Fruit fly (Drosophila melanogaster) whole organism, embryonic: ENCODE results near the gene NijB.

ENCODE experiments used
- Asciz ChIP-seq: fragments of 200-800 bp; sonication (Bioruptor generic); optimal IDR thresholded peaks from 2 replicates; lab custom pipeline; 2017; ENCODE audit warnings: missing biosample characterization, mild to moderate bottlenecking, missing genetic modification characterization, missing genetic modification reagents
- Bdp1 ChIP-seq: fragments of 200-800 bp; sonication (Bioruptor generic); optimal IDR thresholded peaks from 3 replicates; lab custom pipeline; 2016; ENCODE audit warnings: missing biosample characterization, missing genetic modification characterization
- CG11093 ChIP-seq: fragments of 200-800 bp; sonication (Bioruptor generic); IDR thresholded peaks from 3 replicates; pipeline ENCODE4 v1.3.6; 2022; ENCODE audit warnings: missing biosample characterization, missing genetic modification characterization
- CG12236 ChIP-seq: fragments of 200-800 bp; sonication (Bioruptor generic); optimal IDR thresholded peaks from 2 replicates; lab custom pipeline; 2016; ENCODE audit warnings: missing biosample characterization, missing genetic modification characterization
- CG12391 ChIP-seq: fragments of 200-800 bp; sonication (Bioruptor generic); optimal IDR thresholded peaks from 3 replicates; lab custom pipeline; 2018; ENCODE audit warnings: missing biosample characterization, mild to moderate bottlenecking, missing genetic modification characterization, moderate library complexity
- CG13287 ChIP-seq: fragments of 200-800 bp; sonication (Bioruptor generic); IDR thresholded peaks from 2 replicates; pipeline ENCODE4 v1.3.6; 2022; ENCODE audit warnings: missing biosample characterization, missing genetic modification characterization; ENCODE audit not compliant: partially characterized antibody
- CG14050 ChIP-seq: fragments of 200-800 bp; sonication (Bioruptor generic); IDR thresholded peaks from 3 replicates; pipeline ENCODE4 v1.3.6; 2022; ENCODE audit warnings: missing biosample characterization, missing genetic modification characterization
- CG14667 ChIP-seq: fragments of 200-800 bp; sonication (Bioruptor generic); IDR thresholded peaks from 2 replicates; pipeline ENCODE4 v1.3.6; 2022; ENCODE audit warnings: missing biosample characterization, missing genetic modification characterization
- CG15011 ChIP-seq: fragments of 200-800 bp; sonication (Bioruptor generic); optimal IDR thresholded peaks from 3 replicates; lab custom pipeline; 2018; ENCODE audit warnings: missing biosample characterization, mild to moderate bottlenecking, missing genetic modification characterization
- CG15514 ChIP-seq: fragments of 200-800 bp; sonication (Bioruptor generic); optimal IDR thresholded peaks from 3 replicates; lab custom pipeline; 2017; ENCODE audit warnings: missing biosample characterization, missing genetic modification characterization, mild to moderate bottlenecking, moderate library complexity, missing genetic modification reagents
- CG1602 ChIP-seq: fragments of 200-800 bp; sonication (Bioruptor generic); optimal IDR thresholded peaks from 3 replicates; lab custom pipeline; 2016; ENCODE audit warnings: missing biosample characterization, missing genetic modification characterization
- CG16863 ChIP-seq: fragments of 200-800 bp; sonication (Bioruptor generic); optimal IDR thresholded peaks from 3 replicates; lab custom pipeline; 2016; ENCODE audit warnings: missing biosample characterization, missing genetic modification characterization
- CG18476 ChIP-seq: fragments of 200-800 bp; sonication (Bioruptor generic); optimal IDR thresholded peaks from 2 replicates; lab custom pipeline; 2016; ENCODE audit warnings: missing biosample characterization, mild to moderate bottlenecking, missing genetic modification characterization
- CG2889 ChIP-seq: fragments of 200-800 bp; sonication (Bioruptor generic); IDR thresholded peaks from 3 replicates; pipeline ENCODE4 v1.3.6; 2022; ENCODE audit warnings: missing biosample characterization, missing genetic modification characterization
- CG32532 ChIP-seq: fragments of 200-800 bp; sonication (Bioruptor generic); IDR thresholded peaks from 2 replicates; pipeline ENCODE4 v1.3.6; 2022; ENCODE audit warnings: missing biosample characterization, missing genetic modification characterization
- CG34376 ChIP-seq: fragments of 200-800 bp; sonication (Bioruptor generic); optimal IDR thresholded peaks from 2 replicates; lab custom pipeline; 2018; ENCODE audit warnings: missing biosample characterization, mild to moderate bottlenecking, missing genetic modification characterization
- CG3726 ChIP-seq: fragments of 200-800 bp; sonication (Bioruptor generic); IDR thresholded peaks from 3 replicates; pipeline ENCODE4, ENCODE4 v1.3.6; 2022; ENCODE audit warnings: missing biosample characterization, missing genetic modification characterization
- CG4360 ChIP-seq: fragments of 200-800 bp; sonication (Bioruptor generic); IDR thresholded peaks from 2 replicates; pipeline ENCODE4 v1.3.6; 2022; ENCODE audit warnings: missing biosample characterization, missing genetic modification characterization
- CG5953 ChIP-seq: fragments of 200-800 bp; sonication (Bioruptor generic); IDR thresholded peaks from 2 replicates; pipeline ENCODE4 v1.3.6; 2022; ENCODE audit warnings: missing biosample characterization, missing genetic modification characterization
- CG6654 ChIP-seq: fragments of 200-800 bp; sonication (Bioruptor generic); optimal IDR thresholded peaks from 2 replicates; lab custom pipeline; 2017; ENCODE audit warnings: missing biosample characterization, mild to moderate bottlenecking, missing genetic modification characterization
- CG7928 ChIP-seq: fragments of 200-800 bp; sonication (Bioruptor generic); optimal IDR thresholded peaks from 2 replicates; lab custom pipeline; 2017; ENCODE audit warnings: missing biosample characterization, mild to moderate bottlenecking, missing genetic modification characterization
- CTCF ChIP-seq: fragments of 200-800 bp; sonication (Bioruptor generic); optimal IDR thresholded peaks from 2 replicates; lab custom pipeline; 2017; ENCODE audit warnings: missing biosample characterization, mild to moderate bottlenecking, missing genetic modification characterization, moderate library complexity
- CrebB ChIP-seq: fragments of 200-800 bp; sonication (Bioruptor generic); optimal IDR thresholded peaks from 3 replicates; lab custom pipeline; 2018; ENCODE audit warnings: missing biosample characterization, mild to moderate bottlenecking, missing genetic modification characterization
- Deaf1 ChIP-seq: fragments of 200-800 bp; optimal IDR thresholded peaks from 3 replicates; lab custom pipeline; 2019; ENCODE audit warnings: missing biosample characterization, mild to moderate bottlenecking, missing genetic modification characterization, moderate library complexity
- Doc2 ChIP-seq: fragments of 200-800 bp; sonication (Bioruptor generic); IDR thresholded peaks from 2 replicates; pipeline ENCODE4 v1.3.6; 2022; ENCODE audit warnings: missing biosample characterization, missing genetic modification characterization
- Ets97D ChIP-seq: fragments of 200-800 bp; sonication (Bioruptor generic); optimal IDR thresholded peaks from 3 replicates; lab custom pipeline; 2016; ENCODE audit warnings: missing biosample characterization, missing genetic modification characterization
- Hand ChIP-seq: fragments of 200-800 bp; sonication (Bioruptor generic); optimal IDR thresholded peaks from 2 replicates; lab custom pipeline; 2017; ENCODE audit warnings: mild to moderate bottlenecking, missing biosample characterization, missing genetic modification reagents, missing genetic modification characterization
- Hmx ChIP-seq: fragments of 200-800 bp; sonication (Bioruptor generic); optimal IDR thresholded peaks from 2 replicates; lab custom pipeline; 2016; ENCODE audit warnings: missing biosample characterization, missing genetic modification characterization
- Hr39 ChIP-seq: fragments of >200 bp; optimal IDR thresholded peaks from 2 replicates; lab custom pipeline; 2017
- Lhr ChIP-seq: fragments of 200-800 bp; sonication (Bioruptor generic); optimal IDR thresholded peaks from 3 replicates; lab custom pipeline; 2017; ENCODE audit warnings: mild to moderate bottlenecking, missing biosample characterization, missing genetic modification reagents, missing genetic modification characterization
- MBD-R2 ChIP-seq: fragments of 200-800 bp; sonication (Bioruptor generic); IDR thresholded peaks from 2 replicates; pipeline ENCODE4 v1.3.6; 2022; ENCODE audit warnings: missing biosample characterization, missing genetic modification characterization
- Ptx1 ChIP-seq: fragments of 200-800 bp; sonication (Bioruptor generic); IDR thresholded peaks from 2 replicates; pipeline ENCODE4 v1.3.6; 2022; ENCODE audit warnings: missing biosample characterization, missing genetic modification characterization
- amos ChIP-seq: fragments of 200-800 bp; sonication (Bioruptor generic); IDR thresholded peaks from 2 replicates; pipeline ENCODE4 v1.3.6; 2022; ENCODE audit warnings: missing biosample characterization, missing genetic modification characterization; ENCODE audit not compliant: partially characterized antibody
- ap ChIP-seq: fragments of 200-800 bp; sonication (Bioruptor generic); IDR thresholded peaks from 2 replicates; pipeline ENCODE4 v1.3.6; 2022; ENCODE audit warnings: missing biosample characterization, missing genetic modification characterization
- az2 ChIP-seq: fragments of 200-800 bp; sonication (Bioruptor generic); optimal IDR thresholded peaks from 3 replicates; lab custom pipeline; 2016; ENCODE audit warnings: missing biosample characterization, missing genetic modification characterization
- btn ChIP-seq: fragments of 200-800 bp; sonication (Bioruptor generic); optimal IDR thresholded peaks from 2 replicates; lab custom pipeline; 2016; ENCODE audit warnings: missing biosample characterization, missing genetic modification characterization
- cg ChIP-seq: fragments of 200-800 bp; sonication (Bioruptor generic); optimal IDR thresholded peaks from 3 replicates; lab custom pipeline; 2019; ENCODE audit warnings: missing biosample characterization, mild to moderate bottlenecking, missing genetic modification characterization, moderate library complexity
- crp ChIP-seq, 2 experiments: fragments of 200-800 bp; sonication (Bioruptor generic); optimal IDR thresholded peaks; 2 replicates in 1 of 2; 3 replicates in 1 of 2; lab custom pipeline; 2017; ENCODE audit warnings: missing biosample characterization in 2 of 2, missing genetic modification characterization in 2 of 2, mild to moderate bottlenecking in 1 of 2, moderate library complexity in 1 of 2
- dan ChIP-seq: fragments of 200-800 bp; sonication (Bioruptor generic); IDR thresholded peaks from 2 replicates; pipeline ENCODE4 v1.3.6; 2022; ENCODE audit warnings: missing biosample characterization, missing genetic modification characterization
- hb ChIP-seq: fragments of 200-800 bp; sonication (Bioruptor generic); IDR thresholded peaks from 3 replicates; pipeline ENCODE4 v1.3.6; 2022; ENCODE audit warnings: missing biosample characterization, missing genetic modification characterization; ENCODE audit not compliant: partially characterized antibody
- lov ChIP-seq, 2 experiments: fragments of 200-800 bp in 1 of 2; fragments of >200 bp in 1 of 2; sonication (Bioruptor generic) in 1 of 2; IDR thresholded peaks in 1 of 2; optimal IDR thresholded peaks in 1 of 2; 2 replicates in 1 of 2; 3 replicates in 1 of 2; pipeline versions ENCODE4 v1.3.6 to Lab custom; 2017 to 2022; ENCODE audit warnings: missing biosample characterization in 1 of 2, missing genetic modification characterization in 1 of 2
- nau ChIP-seq: fragments of 200-800 bp; sonication (Bioruptor generic); optimal IDR thresholded peaks from 3 replicates; lab custom pipeline; 2017; ENCODE audit warnings: missing biosample characterization, mild to moderate bottlenecking, missing genetic modification characterization, missing genetic modification reagents
- nerfin-2 ChIP-seq: fragments of 200-800 bp; sonication (Bioruptor generic); IDR thresholded peaks from 2 replicates; pipeline ENCODE4 v1.3.6; 2022; ENCODE audit warnings: missing biosample characterization, missing genetic modification characterization; ENCODE audit not compliant: partially characterized antibody
- otp ChIP-seq: fragments of 200-800 bp; sonication (Bioruptor generic); IDR thresholded peaks from 3 replicates; pipeline ENCODE4, ENCODE4 v1.3.6; 2022; ENCODE audit warnings: missing biosample characterization, missing genetic modification characterization
- pan ChIP-seq, 4 experiments: fragments of >200 bp in 3 of 4; fragments of 200-800 bp in 1 of 4; sonication (Bioruptor generic) in 1 of 4; optimal IDR thresholded peaks in 3 of 4; IDR thresholded peaks in 1 of 4; 2 replicates each; pipeline versions ENCODE4 v1.3.6 to Lab custom; 2017 to 2022; ENCODE audit warnings: missing biosample characterization in 2 of 4, missing genetic modification characterization in 2 of 4, mixed read lengths in 1 of 4
- peb ChIP-seq: fragments of 200-800 bp; sonication (Bioruptor generic); IDR thresholded peaks from 2 replicates; pipeline ENCODE4 v1.3.6; 2022; ENCODE audit warnings: missing biosample characterization, missing genetic modification characterization
- prd ChIP-seq, 3 experiments: fragments of >200 bp in 2 of 3; fragments of 200-800 bp in 1 of 3; sonication (Bioruptor generic) in 1 of 3; optimal IDR thresholded peaks in 2 of 3; IDR thresholded peaks in 1 of 3; 2 replicates in 2 of 3; 3 replicates in 1 of 3; pipeline versions ENCODE4 v1.3.6 to Lab custom; 2017 to 2022; ENCODE audit warnings: missing biosample characterization in 1 of 3, missing genetic modification characterization in 1 of 3
- repo ChIP-seq: fragments of 200-800 bp; sonication (Bioruptor generic); optimal IDR thresholded peaks from 2 replicates; lab custom pipeline; 2016; ENCODE audit warnings: missing biosample characterization, missing genetic modification characterization
- sc ChIP-seq, 3 experiments: fragments of >200 bp in 2 of 3; fragments of 200-800 bp in 1 of 3; sonication (Bioruptor generic) in 1 of 3; optimal IDR thresholded peaks; 2 replicates in 2 of 3; 3 replicates in 1 of 3; lab custom pipeline; 2017; ENCODE audit warnings: mild to moderate bottlenecking in 1 of 3, missing biosample characterization in 1 of 3, missing genetic modification characterization in 1 of 3, missing genetic modification reagents in 1 of 3
- trem ChIP-seq: fragments of 200-800 bp; optimal IDR thresholded peaks from 3 replicates; lab custom pipeline; 2019; ENCODE audit warnings: missing biosample characterization, mild to moderate bottlenecking, missing genetic modification characterization, moderate library complexity

NijB gene

DNA sequence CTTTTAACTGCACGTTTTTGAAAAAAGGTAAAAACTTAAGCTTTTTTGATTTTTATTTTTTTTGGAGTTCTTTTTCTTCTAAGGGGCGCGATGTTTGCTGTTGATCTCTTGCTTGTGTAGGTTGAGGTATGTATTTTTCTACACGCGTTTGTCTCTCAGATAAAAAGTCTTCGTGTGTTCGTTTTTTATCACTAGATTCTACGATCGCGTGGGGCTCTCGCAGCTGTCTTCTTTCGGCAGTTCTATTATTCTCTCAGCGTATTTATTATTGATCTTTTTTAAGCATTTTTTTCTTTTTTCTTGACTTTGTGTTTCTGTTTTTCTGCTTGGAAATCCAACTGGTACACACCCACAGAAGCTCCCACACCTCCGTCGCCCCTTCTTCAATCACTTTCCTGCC lies 2.9 kb downstream of the NijB start (continued):
- no peak for TF ChIP-seq Lhr (GFP tag; lab: Kevin White, UChicago)
- no peak for TF ChIP-seq Doc2 (GFP tag; lab: Robert Waterston, UW)
- TF ChIP-seq Asciz: no peak
- no peak for TF ChIP-seq CG14050 (GFP tag; lab: Robert Waterston, UW)
- no peak for TF ChIP-seq amos (GFP tag; lab: Robert Waterston, UW)
- no peak for TF ChIP-seq hb (GFP tag; lab: Robert Waterston, UW)
- TF ChIP-seq CrebB (tag; lab: Kevin White, UChicago): no peak
- TF ChIP-seq CG4360 (GFP tag; lab: Robert Waterston, UW): no peak
- no peak for TF ChIP-seq CG12236
- TF ChIP-seq CG32532 (GFP tag; lab: Robert Waterston, UW): no peak
- TF ChIP-seq CG15514 (GFP tag; lab: Kevin White, UChicago): no peak
- no peak for TF ChIP-seq CG1602 (GFP tag; lab: Kevin White, UChicago)
- TF ChIP-seq CG12391 (tag; lab: Kevin White, UChicago): no peak
- TF ChIP-seq CG2889 (GFP tag; lab: Robert Waterston, UW): no peak
- no peak for TF ChIP-seq otp
- TF ChIP-seq CG34376: peak; percentile 71
- TF ChIP-seq repo (GFP tag; lab: Kevin White, UChicago): no peak
- TF ChIP-seq dan (GFP tag; lab: Robert Waterston, UW): no peak
- TF ChIP-seq CG18476: no peak
- no peak for TF ChIP-seq CG3726 (GFP tag; lab: Robert Waterston, UW)
- no peak for TF ChIP-seq peb
- no peak for TF ChIP-seq trem (tag; lab: Kevin White, UChicago)
- TF ChIP-seq nerfin-2 (GFP tag; lab: Robert Waterston, UW): no peak
- TF ChIP-seq btn: no peak
- TF ChIP-seq CG11093: no peak
- TF ChIP-seq crp (GFP tag; optimal IDR thresholded peaks at IDR 0.05; lab: Kevin White, UChicago): no peak
- TF ChIP-seq az2 (GFP tag; lab: Kevin White, UChicago): no peak
- TF ChIP-seq Ets97D (GFP tag; lab: Kevin White, UChicago): no peak
- TF ChIP-seq CG15011 (GFP tag; lab: Kevin White, UChicago): no peak
- TF ChIP-seq CG5953 (GFP tag; lab: Robert Waterston, UW): no peak
- no peak for TF ChIP-seq ap (GFP tag; lab: Robert Waterston, UW)
- TF ChIP-seq Hand (GFP tag; lab: Kevin White, UChicago): no peak
- TF ChIP-seq CG14667: no peak
- TF ChIP-seq CG13287: no peak; the same call in 1 of the 2 replicates
- no peak for TF ChIP-seq Ptx1 (GFP tag; lab: Robert Waterston, UW)
- peak; percentile 48 for TF ChIP-seq cg (GFP tag; lab: Kevin White, UChicago)
- no peak for TF ChIP-seq MBD-R2 (GFP tag; lab: Robert Waterston, UW)
- TF ChIP-seq CTCF (GFP tag; lab: Kevin White, UChicago): peak; percentile 2
- TF ChIP-seq nau (GFP tag; lab: Kevin White, UChicago): peak; percentile 35
- TF ChIP-seq pan (optimal IDR thresholded peaks at IDR 0.05; lab: Kevin White, UChicago): no peak
- no peak for TF ChIP-seq pan (GFP tag; optimal IDR thresholded peaks at IDR 0.05 in 1 of 2, IDR thresholded peaks at IDR 0.05 in 1 of 2)
- TF ChIP-seq Bdp1: no peak
- TF ChIP-seq lov (optimal IDR thresholded peaks at IDR 0.05; lab: Kevin White, UChicago): no peak
- no peak for TF ChIP-seq lov (GFP tag; IDR thresholded peaks at IDR 0.05; lab: Robert Waterston, UW)
- TF ChIP-seq Hr39 (lab: Kevin White, UChicago): no peak
- TF ChIP-seq Deaf1 (tag; lab: Kevin White, UChicago): peak; percentile 88
- TF ChIP-seq prd (optimal IDR thresholded peaks at IDR 0.05; lab: Kevin White, UChicago): no peak
- no peak for TF ChIP-seq prd (GFP tag; IDR thresholded peaks at IDR 0.05; lab: Robert Waterston, UW)
- no peak for TF ChIP-seq CG16863 (GFP tag; lab: Kevin White, UChicago)
- no peak for TF ChIP-seq sc (optimal IDR thresholded peaks at IDR 0.05; lab: Kevin White, UChicago)
- TF ChIP-seq sc (GFP tag; optimal IDR thresholded peaks at IDR 0.05; lab: Kevin White, UChicago): no peak
- no peak for TF ChIP-seq CG7928 (GFP tag; lab: Kevin White, UChicago)
- no peak for TF ChIP-seq Hmx (GFP tag; lab: Kevin White, UChicago)
- no peak for TF ChIP-seq CG6654 (GFP tag; lab: Kevin White, UChicago)
